Worm (Caenorhabditis elegans) whole organism, L2 larva: ENCODE data around the gene bath-31.

ENCODE experiments used
- F13H6.1 ChIP-seq: sonication (generic microtip); optimal IDR thresholded peaks from 2 replicates; lab custom pipeline; 2016; ENCODE audit warnings: missing genetic modification characterization, missing compliant biosample characterization
- R02D3.7 ChIP-seq: fragments of 150-350 bp; optimal IDR thresholded peaks from 2 replicates; lab custom pipeline; 2014; ENCODE audit warnings: missing biosample characterization, missing genetic modification characterization
- elt-1 ChIP-seq: fragments of 150-350 bp; optimal IDR thresholded peaks from 2 replicates; lab custom pipeline; 2014; ENCODE audit warnings: missing biosample characterization, missing genetic modification characterization
- mab-5 ChIP-seq: fragments of 150-350 bp; optimal IDR thresholded peaks from 2 replicates; lab custom pipeline; 2014; ENCODE audit warnings: missing biosample characterization, missing genetic modification characterization
- mdl-1 ChIP-seq, 2 experiments: fragments of 150-350 bp in 1 of 2; sonication (generic microtip) in 1 of 2; optimal IDR thresholded peaks; 2 replicates each; lab custom pipeline; 2017; ENCODE audit warnings: missing biosample characterization in 2 of 2, missing genetic modification characterization in 2 of 2
- unc-55 ChIP-seq: fragments of 150-350 bp; sonication (generic microtip); optimal IDR thresholded peaks from 3 replicates; lab custom pipeline; 2014; ENCODE audit warnings: missing biosample characterization, missing genetic modification reagents, missing genetic modification characterization
- zag-1 ChIP-seq: fragments of 150-350 bp; optimal IDR thresholded peaks from 2 replicates; lab custom pipeline; 2014; ENCODE audit warnings: missing biosample characterization, missing genetic modification characterization
- ztf-1 ChIP-seq: fragments of 200-800 bp; sonication (Bioruptor generic); conservative IDR thresholded peaks from 2 replicates; pipeline ENCODE4 v1.3.6; 2022; ENCODE audit warnings: missing genetic modification characterization, missing compliant biosample characterization

ce11 chrII:3743684-3744200 lies 12.0 kb downstream of the bath-31 start, which contains the start of gene nta-1:
- TF ChIP-seq F13H6.1 (no peak), unc-55 (GFP tag; lab: Kevin White, UChicago) (no peak), R02D3.7 (tag; lab: Kevin White, UChicago) (no peak), mab-5 (no peak), elt-1 (no peak), zag-1 (tag; lab: Kevin White, UChicago) (no peak), ztf-1 (GFP tag; lab: Robert Waterston, UW) (no peak), mdl-1 (tag; optimal IDR thresholded peaks at IDR 0.05; lab: Kevin White, UChicago) (no peak)
